Worm (Caenorhabditis elegans) whole organism, late embryonic: ENCODE measurements around the gene srbc-76.

ENCODE experiments used
- ama-1 ChIP-seq: fragments of 150-350 bp; optimal IDR thresholded peaks from 2 replicates; lab custom pipeline; 2014
- ceh-45 ChIP-seq: fragments of 200-800 bp; sonication (Bioruptor generic); IDR thresholded peaks from 2 replicates; pipeline ENCODE4 v1.3.6; 2022; ENCODE audit warnings: missing genetic modification reagents, missing genetic modification characterization, missing compliant biosample characterization
- che-1 ChIP-seq: sonication (generic microtip); optimal IDR thresholded peaks from 2 replicates; lab custom pipeline; 2016; ENCODE audit warnings: mild to moderate bottlenecking, missing genetic modification characterization, missing compliant biosample characterization
- dve-1 ChIP-seq: sonication (generic microtip); optimal IDR thresholded peaks from 2 replicates; lab custom pipeline; 2017; ENCODE audit warnings: antibody characterized with exemption, mild to moderate bottlenecking, missing genetic modification characterization, missing compliant biosample characterization
- lim-6 ChIP-seq: sonication (generic microtip); optimal IDR thresholded peaks from 2 replicates; lab custom pipeline; 2016; ENCODE audit warnings: missing genetic modification characterization, missing compliant biosample characterization
- nhr-11 ChIP-seq: fragments of 150-350 bp; optimal IDR thresholded peaks from 2 replicates; lab custom pipeline; 2014; ENCODE audit warnings: missing biosample characterization, missing genetic modification characterization
- pqm-1 ChIP-seq: sonication (generic microtip); optimal IDR thresholded peaks from 2 replicates; lab custom pipeline; 2016; ENCODE audit warnings: missing genetic modification characterization, missing compliant biosample characterization
- ref-2 ChIP-seq: sonication (generic microtip); optimal IDR thresholded peaks from 2 replicates; lab custom pipeline; 2016; ENCODE audit warnings: missing genetic modification characterization, missing compliant biosample characterization
- rnt-1 ChIP-seq: sonication (generic microtip); optimal IDR thresholded peaks from 2 replicates; lab custom pipeline; 2016; ENCODE audit warnings: missing genetic modification characterization, missing compliant biosample characterization
- syd-9 ChIP-seq: sonication (generic microtip); optimal IDR thresholded peaks from 2 replicates; lab custom pipeline; 2016; ENCODE audit warnings: mild to moderate bottlenecking, missing genetic modification characterization, moderate library complexity, missing compliant biosample characterization
- tbx-2 ChIP-seq: sonication (generic microtip); optimal IDR thresholded peaks from 2 replicates; lab custom pipeline; 2016; ENCODE audit warnings: missing genetic modification characterization, missing compliant biosample characterization
- ttx-3 ChIP-seq: sonication (generic microtip); optimal IDR thresholded peaks from 2 replicates; lab custom pipeline; 2016; ENCODE audit warnings: missing genetic modification reagents, missing genetic modification characterization, missing compliant biosample characterization
- unc-3 ChIP-seq, 2 experiments: fragments of 200-800 bp in 1 of 2; sonication (Bioruptor generic) in 1 of 2; sonication (generic microtip) in 1 of 2; conservative IDR thresholded peaks in 1 of 2; optimal IDR thresholded peaks in 1 of 2; 2 replicates each; pipeline versions ENCODE4 v1.3.6 to Lab custom; 2016 to 2022; ENCODE audit warnings: missing compliant biosample characterization in 2 of 2, missing genetic modification characterization in 2 of 2, missing genetic modification reagents in 1 of 2

ce11 chrV:15241259-15241658 lies 10.9 kb upstream of the srbc-76 start, which contains the start of gene chil-12:
- TF ChIP-seq syd-9 (tag; lab: Kevin White, UChicago) (no peak), ama-1 (lab: Kevin White, UChicago) (no peak), dve-1 (no peak), tbx-2 (tag; lab: Kevin White, UChicago) (no peak), ceh-45 (GFP tag; lab: Robert Waterston, UW) (no peak), nhr-11 (no peak), rnt-1 (tag; lab: Kevin White, UChicago) (no peak), ref-2 (tag; lab: Kevin White, UChicago) (no peak), ttx-3 (tag; lab: Kevin White, UChicago) (no peak), unc-3 (GFP tag; conservative IDR thresholded peaks at IDR 0.05; lab: Robert Waterston, UW) (no peak), unc-3 (tag; optimal IDR thresholded peaks at IDR 0.05; lab: Kevin White, UChicago) (no peak), pqm-1 (tag; lab: Kevin White, UChicago) (no peak), che-1 (tag; lab: Kevin White, UChicago) (no peak), lim-6 (tag; lab: Kevin White, UChicago) (no peak)
